Fruit fly (Drosophila melanogaster): ENCODE measurements around the gene CG13685.

The CG13685 gene

dm6 chr3L:7781353-7782050, 34.4 kb downstream of the CG13685 start:
- no peak for TF ChIP-seq usp (GFP tag; optimal IDR thresholded peaks at IDR 0.05)
- TF ChIP-seq sage (GFP tag; optimal IDR thresholded peaks at IDR 0.05): peak; percentile 43

DNA sequence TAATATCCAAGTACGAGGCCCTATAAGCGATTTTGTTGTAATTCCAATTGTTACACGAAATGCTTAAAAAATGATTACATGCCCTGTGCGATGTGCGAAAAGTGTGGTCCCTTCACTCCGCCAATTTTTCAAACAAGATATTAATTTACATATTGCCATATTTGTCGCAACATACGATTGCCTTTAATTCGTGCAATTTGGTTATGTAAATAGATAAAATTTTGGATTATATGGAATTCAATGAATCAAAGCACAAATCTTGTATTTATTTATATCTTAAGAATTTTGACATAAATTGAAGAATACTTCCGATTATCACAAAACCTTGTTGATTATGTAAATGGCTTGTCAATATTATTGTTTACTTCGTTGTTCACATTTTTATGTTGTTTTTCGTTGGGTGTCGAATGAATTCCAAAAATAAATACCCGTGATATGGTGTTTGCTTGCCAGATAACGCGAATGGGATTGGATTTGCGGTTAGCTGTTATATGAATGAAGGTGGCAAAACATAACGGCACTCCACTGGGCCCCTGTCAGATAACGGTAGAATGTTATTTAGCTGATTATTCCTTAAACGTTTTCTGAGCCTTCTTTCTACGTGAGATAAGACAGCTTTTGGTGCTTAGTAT, 35.0 kb downstream of the CG13685 start:
- TF ChIP-seq pan (optimal IDR thresholded peaks at IDR 0.05) (no peak), Hr78 (GFP tag; optimal IDR thresholded peaks at IDR 0.05) (no peak), Mio (GFP tag; optimal IDR thresholded peaks at IDR 0.05) (no peak), jim (GFP tag; optimal IDR thresholded peaks at IDR 0.05) (no peak), Jra (GFP tag; optimal IDR thresholded peaks at IDR 0.05) (no peak), HLH106 (tag; optimal IDR thresholded peaks at IDR 0.05) (no peak), woc (GFP tag; optimal IDR thresholded peaks at IDR 0.05) (no peak), Hnf4 (GFP tag; optimal IDR thresholded peaks at IDR 0.05) (peak; percentile 30), Abd-B (GFP tag; optimal IDR thresholded peaks at IDR 0.05) (no peak), Dfd (GFP tag; optimal IDR thresholded peaks at IDR 0.05) (no peak), dmrt93B (GFP tag; optimal IDR thresholded peaks at IDR 0.05) (peak; percentile 3), Vsx2 (GFP tag; optimal IDR thresholded peaks at IDR 0.05; ENCODE audit: partially characterized antibody) (no peak), fru (GFP tag; optimal IDR thresholded peaks at IDR 0.05) (peak; percentile 11), h (GFP tag; optimal IDR thresholded peaks at IDR 0.05) (peak; percentile 29), rgr (GFP tag; optimal IDR thresholded peaks at IDR 0.05) (no peak), ey (GFP tag; optimal IDR thresholded peaks at IDR 0.05) (no peak), dsf (GFP tag; optimal IDR thresholded peaks at IDR 0.05; ENCODE audit: borderline replicate concordance) (no peak), Hr83 (GFP tag; optimal IDR thresholded peaks at IDR 0.05; ENCODE audit: poor library complexity, severe bottlenecking) (no peak), Rel (GFP tag; optimal IDR thresholded peaks at IDR 0.05) (no peak), Rel (tag; optimal IDR thresholded peaks at IDR 0.05) (peak; percentile 33), tai (GFP tag; optimal IDR thresholded peaks at IDR 0.05) (peak; percentile 26), CrebA (GFP tag; optimal IDR thresholded peaks at IDR 0.05; ENCODE audit: borderline replicate concordance) (no peak), N (GFP tag; optimal IDR thresholded peaks at IDR 0.05) (no peak), brk (GFP tag; optimal IDR thresholded peaks at IDR 0.05) (no peak), sv (GFP tag; optimal IDR thresholded peaks at IDR 0.05) (no peak), Dif (GFP tag; optimal IDR thresholded peaks at IDR 0.05; ENCODE audit: partially characterized antibody) (no peak), foxo (GFP tag; optimal IDR thresholded peaks at IDR 0.05) (no peak), OdsH (GFP tag; optimal IDR thresholded peaks at IDR 0.05) (no peak), CG9705 (GFP tag; optimal IDR thresholded peaks at IDR 0.05) (no peak), br (GFP tag; optimal IDR thresholded peaks at IDR 0.05) (peak; percentile 4), Myc (optimal IDR thresholded peaks at IDR 0.05) (no peak), GATAd (GFP tag; optimal IDR thresholded peaks at IDR 0.05) (no peak), lola (GFP tag; optimal IDR thresholded peaks at IDR 0.05) (no peak), sage (GFP tag; optimal IDR thresholded peaks at IDR 0.05) (no peak), Sp1 (GFP tag; optimal IDR thresholded peaks at IDR 0.05) (no peak), usp (GFP tag; optimal IDR thresholded peaks at IDR 0.05) (no peak), dl (GFP tag; optimal IDR thresholded peaks at IDR 0.05; ENCODE audit: insufficient read depth in 1 of 2, partially characterized antibody in 2 of 2) (no peak), psq (GFP tag; optimal IDR thresholded peaks at IDR 0.05) (no peak), CG32264 (GFP tag; optimal IDR thresholded peaks at IDR 0.05) (no peak)

DNA sequence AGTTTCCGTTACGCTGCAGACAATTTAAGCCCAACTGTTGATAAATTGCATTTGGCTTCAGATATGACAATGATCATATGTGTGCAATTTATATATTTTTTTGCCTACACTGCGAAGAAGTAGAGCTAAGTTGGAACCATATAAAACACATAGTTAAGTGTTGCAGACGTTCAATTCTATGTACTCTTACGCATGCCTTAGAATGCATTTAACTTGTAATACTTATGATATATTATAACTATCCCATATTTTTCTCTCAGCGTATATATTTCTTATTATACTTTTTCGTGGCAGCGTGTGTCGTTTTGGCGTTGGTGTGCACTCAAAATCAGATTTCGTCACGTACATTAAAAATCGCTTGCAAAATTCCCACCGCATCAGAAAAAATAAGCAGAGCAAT, 36.2 kb downstream of the CG13685 start:
- TF ChIP-seq Sp1 (GFP tag; optimal IDR thresholded peaks at IDR 0.05) (peak; percentile 73), HLH106 (tag; optimal IDR thresholded peaks at IDR 0.05) (peak; percentile 82), brk (GFP tag; optimal IDR thresholded peaks at IDR 0.05) (peak; percentile 38), Abd-B (GFP tag; optimal IDR thresholded peaks at IDR 0.05) (no peak), sage (GFP tag; optimal IDR thresholded peaks at IDR 0.05) (peak; percentile 63), fru (GFP tag; optimal IDR thresholded peaks at IDR 0.05) (peak; percentile 66), Rel (GFP tag; optimal IDR thresholded peaks at IDR 0.05) (no peak), Rel (tag; optimal IDR thresholded peaks at IDR 0.05) (peak; percentile 31), lola (GFP tag; optimal IDR thresholded peaks at IDR 0.05) (no peak), Hnf4 (GFP tag; optimal IDR thresholded peaks at IDR 0.05) (peak; percentile 74), dmrt93B (GFP tag; optimal IDR thresholded peaks at IDR 0.05) (peak; percentile 62), h (GFP tag; optimal IDR thresholded peaks at IDR 0.05) (peak; percentile 85), ey (GFP tag; optimal IDR thresholded peaks at IDR 0.05) (peak; percentile 74), N (GFP tag; optimal IDR thresholded peaks at IDR 0.05) (no peak), foxo (GFP tag; optimal IDR thresholded peaks at IDR 0.05) (peak in 1 of 2 experiments; percentile 78), br (GFP tag; optimal IDR thresholded peaks at IDR 0.05) (peak; percentile 70), CG32264 (GFP tag; optimal IDR thresholded peaks at IDR 0.05) (peak; percentile 63), Jra (GFP tag; optimal IDR thresholded peaks at IDR 0.05) (peak; percentile 9), jim (GFP tag; optimal IDR thresholded peaks at IDR 0.05) (no peak), rgr (GFP tag; optimal IDR thresholded peaks at IDR 0.05) (peak; percentile 83), sv (GFP tag; optimal IDR thresholded peaks at IDR 0.05) (no peak), dsf (GFP tag; optimal IDR thresholded peaks at IDR 0.05; ENCODE audit: borderline replicate concordance) (peak; percentile 26), OdsH (GFP tag; optimal IDR thresholded peaks at IDR 0.05) (peak; percentile 69), CrebA (GFP tag; optimal IDR thresholded peaks at IDR 0.05; ENCODE audit: borderline replicate concordance) (no peak), Hr83 (GFP tag; optimal IDR thresholded peaks at IDR 0.05; ENCODE audit: poor library complexity, severe bottlenecking) (no peak), Mio (GFP tag; optimal IDR thresholded peaks at IDR 0.05) (no peak), tai (GFP tag; optimal IDR thresholded peaks at IDR 0.05) (peak; percentile 68), psq (GFP tag; optimal IDR thresholded peaks at IDR 0.05) (peak; percentile 56)

All from whole organism, wandering third instar larva.